Fruit fly (Drosophila melanogaster) whole organism, pupa: Measurements from ENCODE around the gene CG14017.

Source experiments
- CG10348 ChIP-seq: fragments of 200-800 bp; sonication (Bioruptor generic); IDR thresholded peaks from 2 replicates; pipeline ENCODE4 v1.3.6; 2022; ENCODE audit warnings: missing biosample characterization, missing genetic modification characterization
- CG14655 ChIP-seq: fragments of 200-800 bp; sonication (Bioruptor generic); optimal IDR thresholded peaks from 3 replicates; lab custom pipeline; 2017; ENCODE audit warnings: mild to moderate bottlenecking, missing biosample characterization, missing genetic modification reagents, missing genetic modification characterization
- CG15710 ChIP-seq: fragments of 200-800 bp; sonication (Bioruptor generic); optimal IDR thresholded peaks from 2 replicates; lab custom pipeline; 2018; ENCODE audit warnings: missing biosample characterization, mild to moderate bottlenecking, missing genetic modification characterization, moderate library complexity
- CG34367 ChIP-seq: fragments of 200-800 bp; sonication (Bioruptor generic); optimal IDR thresholded peaks from 2 replicates; lab custom pipeline; 2018; ENCODE audit warnings: missing biosample characterization, mild to moderate bottlenecking, missing genetic modification characterization
- CG9948 ChIP-seq: fragments of 200-800 bp; sonication (Bioruptor generic); optimal IDR thresholded peaks from 2 replicates; lab custom pipeline; 2018; ENCODE audit warnings: missing biosample characterization, mild to moderate bottlenecking, missing genetic modification characterization, moderate library complexity
- D1 ChIP-seq: fragments of 200-800 bp; sonication (Bioruptor generic); optimal IDR thresholded peaks from 2 replicates; lab custom pipeline; 2018; ENCODE audit warnings: missing biosample characterization, mild to moderate bottlenecking, missing genetic modification characterization, moderate library complexity
- Pif1A ChIP-seq: fragments of 200-800 bp; sonication (Bioruptor generic); optimal IDR thresholded peaks from 3 replicates; lab custom pipeline; 2016; ENCODE audit warnings: missing biosample characterization, missing genetic modification characterization
- gl ChIP-seq: fragments of 200-800 bp; sonication (Bioruptor generic); optimal IDR thresholded peaks from 2 replicates; lab custom pipeline; 2018; ENCODE audit warnings: missing biosample characterization, mild to moderate bottlenecking, missing genetic modification characterization
- rn ChIP-seq: fragments of 200-800 bp; sonication (Bioruptor generic); IDR thresholded peaks from 2 replicates; pipeline ENCODE4 v1.3.6; 2022; ENCODE audit warnings: missing biosample characterization, missing genetic modification characterization

dm6 chr2L:5596533-5596932 lies 42.8 kb downstream of the CG14017 start, which contains the start of gene CG18266:
- TF ChIP-seq CG15710 (tag; lab: Kevin White, UChicago) (no peak), CG14655 (GFP tag; lab: Kevin White, UChicago) (no peak), Pif1A (GFP tag; lab: Kevin White, UChicago) (no peak), CG34367 (no peak), D1 (no peak), CG10348 (GFP tag; lab: Robert Waterston, UW) (no peak), CG9948 (tag; lab: Kevin White, UChicago) (no peak), gl (tag; lab: Kevin White, UChicago) (no peak), rn (GFP tag; lab: Robert Waterston, UW) (no peak)
